Worm (Caenorhabditis elegans) whole organism, early embryonic: ENCODE measurements around the gene F47B10.9.

ENCODE experiments used
- B0310.2 ChIP-seq: sonication (generic microtip); optimal IDR thresholded peaks from 2 replicates; lab custom pipeline; 2016; ENCODE audit warnings: mild to moderate bottlenecking, missing genetic modification characterization, missing compliant biosample characterization
- F13C5.2 ChIP-seq: sonication (generic microtip); optimal IDR thresholded peaks from 2 replicates; lab custom pipeline; 2017; ENCODE audit warnings: mild to moderate bottlenecking, missing genetic modification characterization, inconsistent platforms, missing compliant biosample characterization
- aly-1 ChIP-seq: sonication (generic microtip); optimal IDR thresholded peaks from 2 replicates; lab custom pipeline; 2016; ENCODE audit warnings: missing genetic modification characterization, missing compliant biosample characterization
- ama-1 ChIP-seq: fragments of 150-350 bp; optimal IDR thresholded peaks from 2 replicates; lab custom pipeline; 2014
- ceh-13 ChIP-seq: fragments of 200-800 bp; sonication (Bioruptor generic); optimal IDR thresholded peaks from 2 replicates; lab custom pipeline; 2018; ENCODE audit warnings: mild to moderate bottlenecking, missing genetic modification characterization, missing compliant biosample characterization
- flt-1 ChIP-seq: fragments of 200-800 bp; sonication (Bioruptor generic); IDR thresholded peaks from 2 replicates; pipeline ENCODE4 v1.3.6; 2022; ENCODE audit warnings: missing genetic modification characterization, missing compliant biosample characterization
- hmbx-1 ChIP-seq: sonication (generic microtip); optimal IDR thresholded peaks from 2 replicates; lab custom pipeline; 2016; ENCODE audit warnings: mild to moderate bottlenecking, missing genetic modification characterization, missing compliant biosample characterization
- hnd-1 ChIP-seq: sonication (generic microtip); optimal IDR thresholded peaks from 2 replicates; lab custom pipeline; 2016; ENCODE audit warnings: missing genetic modification characterization, missing compliant biosample characterization
- pes-1 ChIP-seq: fragments of 200-800 bp; sonication (Bioruptor generic); IDR thresholded peaks from 2 replicates; pipeline ENCODE4 v1.3.6; 2022; ENCODE audit warnings: missing genetic modification reagents, missing genetic modification characterization, missing compliant biosample characterization
- scrt-1 ChIP-seq: fragments of 200-800 bp; sonication (Bioruptor generic); IDR thresholded peaks from 2 replicates; pipeline ENCODE4 v1.3.6; 2022; ENCODE audit warnings: missing genetic modification characterization, missing compliant biosample characterization
- tbx-11 ChIP-seq: fragments of 200-800 bp; sonication (Bioruptor generic); IDR thresholded peaks from 2 replicates; pipeline ENCODE4 v1.3.6; 2022; ENCODE audit warnings: missing genetic modification characterization, missing compliant biosample characterization

ce11 chrX:10909661-10910060 lies 4.2 kb downstream of the F47B10.9 start:
- TF ChIP-seq F13C5.2 (tag; lab: Kevin White, UChicago) (no peak), scrt-1 (GFP tag; lab: Robert Waterston, UW) (no peak), hnd-1 (tag; lab: Kevin White, UChicago) (no peak), pes-1 (GFP tag; lab: Robert Waterston, UW) (no peak), B0310.2 (tag; lab: Kevin White, UChicago) (no peak), tbx-11 (GFP tag; lab: Robert Waterston, UW) (no peak), hmbx-1 (tag; lab: Kevin White, UChicago) (no peak), ama-1 (lab: Kevin White, UChicago) (no peak), flt-1 (no peak), ceh-13 (GFP tag; lab: Kevin White, UChicago) (no peak), aly-1 (tag; lab: Kevin White, UChicago) (no peak)
